Fruit fly (Drosophila melanogaster) whole organism, adult: ENCODE measurements around the gene mtrm.
A peak's percentile ranks its signal among the peaks of the same experiment; 100 is the strongest.

Source experiments
- CG11617 ChIP-seq: fragments of 200-800 bp; sonication (Bioruptor generic); optimal IDR thresholded peaks from 2 replicates; lab custom pipeline; 2017; ENCODE audit warnings: mild to moderate bottlenecking, missing biosample characterization, missing genetic modification reagents, missing genetic modification characterization
- CG12768 ChIP-seq: fragments of 200-800 bp; sonication (Bioruptor generic); optimal IDR thresholded peaks from 2 replicates; lab custom pipeline; 2017; ENCODE audit warnings: missing biosample characterization, missing genetic modification characterization, mild to moderate bottlenecking, moderate library complexity, missing genetic modification reagents
- CG14711 ChIP-seq: fragments of 200-800 bp; sonication (Bioruptor generic); optimal IDR thresholded peaks from 2 replicates; lab custom pipeline; 2018; ENCODE audit warnings: missing biosample characterization, mild to moderate bottlenecking, missing genetic modification characterization, moderate library complexity
- CG1620 ChIP-seq: fragments of 200-800 bp; sonication (Bioruptor generic); optimal IDR thresholded peaks from 2 replicates; lab custom pipeline; 2016; ENCODE audit warnings: missing biosample characterization, missing genetic modification characterization
- CG33017 ChIP-seq: fragments of 200-800 bp; sonication (Bioruptor generic); optimal IDR thresholded peaks from 2 replicates; lab custom pipeline; 2018; ENCODE audit warnings: missing biosample characterization, mild to moderate bottlenecking, missing genetic modification characterization, moderate library complexity
- CG5204 ChIP-seq: fragments of 200-800 bp; sonication (Bioruptor generic); optimal IDR thresholded peaks from 2 replicates; lab custom pipeline; 2016; ENCODE audit warnings: missing biosample characterization, missing genetic modification characterization
- CG7045 ChIP-seq: fragments of 200-800 bp; sonication (Bioruptor generic); optimal IDR thresholded peaks from 2 replicates; lab custom pipeline; 2017; ENCODE audit warnings: missing biosample characterization, mild to moderate bottlenecking, missing genetic modification characterization
- CG7101 ChIP-seq: fragments of 200-800 bp; sonication (Bioruptor generic); optimal IDR thresholded peaks from 2 replicates; lab custom pipeline; 2018; ENCODE audit warnings: missing biosample characterization, mild to moderate bottlenecking, missing genetic modification characterization, moderate library complexity
- Clk ChIP-seq: fragments of 200-800 bp; sonication (Bioruptor generic); optimal IDR thresholded peaks from 2 replicates; lab custom pipeline; 2017; ENCODE audit warnings: missing biosample characterization, missing genetic modification characterization
- Crg-1 ChIP-seq: fragments of 200-800 bp; sonication (Bioruptor generic); optimal IDR thresholded peaks from 2 replicates; lab custom pipeline; 2016; ENCODE audit warnings: missing biosample characterization, missing genetic modification characterization
- Hr96 ChIP-seq: fragments of 200-800 bp; sonication (Bioruptor generic); optimal IDR thresholded peaks from 2 replicates; lab custom pipeline; 2016; ENCODE audit warnings: missing biosample characterization, missing genetic modification characterization
- Mnt ChIP-seq: fragments of 200-800 bp; sonication (Bioruptor generic); optimal IDR thresholded peaks from 2 replicates; lab custom pipeline; 2016; ENCODE audit warnings: missing biosample characterization, mild to moderate bottlenecking, missing genetic modification characterization
- bab1 ChIP-seq: fragments of 200-800 bp; sonication (Bioruptor generic); optimal IDR thresholded peaks from 3 replicates; lab custom pipeline; 2019; ENCODE audit warnings: missing biosample characterization, mild to moderate bottlenecking, missing genetic modification characterization, moderate library complexity
- cic ChIP-seq: fragments of 200-800 bp; sonication (Bioruptor generic); optimal IDR thresholded peaks from 2 replicates; lab custom pipeline; 2017; ENCODE audit warnings: missing biosample characterization, mild to moderate bottlenecking, missing genetic modification characterization, moderate library complexity
- cnc ChIP-seq, 2 experiments: fragments of >200 bp; optimal IDR thresholded peaks; 2 replicates each; lab custom pipeline; 2017
- kay ChIP-seq: fragments of 200-800 bp; sonication (Bioruptor generic); peaks from one replicate; lab custom pipeline; 2016; ENCODE audit warnings: missing biosample characterization, missing genetic modification characterization, borderline replicate concordance
- ovo ChIP-seq: fragments of 200-800 bp; sonication (Bioruptor generic); optimal IDR thresholded peaks from 2 replicates; lab custom pipeline; 2016; ENCODE audit warnings: missing biosample characterization, missing genetic modification characterization
- pad ChIP-seq: fragments of 200-800 bp; sonication (Bioruptor generic); optimal IDR thresholded peaks from 3 replicates; lab custom pipeline; 2017; ENCODE audit warnings: missing biosample characterization, missing genetic modification characterization, mild to moderate bottlenecking, moderate library complexity, missing genetic modification reagents
- tj ChIP-seq: fragments of 200-800 bp; sonication (Bioruptor generic); optimal IDR thresholded peaks from 3 replicates; lab custom pipeline; 2017; ENCODE audit warnings: missing biosample characterization, mild to moderate bottlenecking, missing genetic modification characterization, moderate library complexity
- toe ChIP-seq: fragments of 200-800 bp; sonication (Bioruptor generic); optimal IDR thresholded peaks from 2 replicates; lab custom pipeline; 2016; ENCODE audit warnings: missing biosample characterization, missing genetic modification characterization

The mtrm gene

DNA sequence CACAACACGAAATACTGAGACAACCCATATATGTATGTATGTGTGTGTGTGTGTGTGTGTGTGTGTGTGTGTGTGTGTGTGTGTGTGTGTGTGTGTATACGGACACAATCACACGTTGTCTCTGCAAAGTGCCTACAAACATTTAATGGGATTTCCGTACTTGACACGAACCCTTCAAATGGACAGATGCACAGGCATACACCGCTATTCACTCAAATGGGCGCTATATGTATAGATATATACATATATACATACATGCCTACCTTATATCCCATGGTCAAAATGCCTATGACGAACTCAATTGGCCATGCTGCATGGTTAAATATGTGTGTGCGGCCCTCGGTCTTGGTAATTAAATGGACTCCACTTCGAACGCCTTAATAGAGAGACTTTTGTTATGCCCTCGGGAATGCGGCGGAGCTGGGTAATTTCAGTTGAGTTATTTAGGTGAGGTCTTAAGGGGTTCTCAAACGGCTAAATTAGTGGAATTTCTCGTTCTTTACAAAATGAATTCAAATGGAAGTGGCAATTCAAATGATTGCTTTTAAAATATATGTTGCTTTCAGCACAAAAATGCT, 43.7 kb downstream of the mtrm start:
- no peak for TF ChIP-seq CG12768 (GFP tag; lab: Kevin White, UChicago)
- TF ChIP-seq CG5204 (GFP tag; lab: Kevin White, UChicago) = no peak
- no peak for TF ChIP-seq pad
- TF ChIP-seq CG14711 (tag; lab: Kevin White, UChicago) = no peak
- no peak for TF ChIP-seq kay
- TF ChIP-seq CG7045 (GFP tag; lab: Kevin White, UChicago) = no peak
- no peak for TF ChIP-seq Clk (GFP tag; lab: Kevin White, UChicago)
- no peak for TF ChIP-seq bab1 (GFP tag; lab: Kevin White, UChicago)

DNA sequence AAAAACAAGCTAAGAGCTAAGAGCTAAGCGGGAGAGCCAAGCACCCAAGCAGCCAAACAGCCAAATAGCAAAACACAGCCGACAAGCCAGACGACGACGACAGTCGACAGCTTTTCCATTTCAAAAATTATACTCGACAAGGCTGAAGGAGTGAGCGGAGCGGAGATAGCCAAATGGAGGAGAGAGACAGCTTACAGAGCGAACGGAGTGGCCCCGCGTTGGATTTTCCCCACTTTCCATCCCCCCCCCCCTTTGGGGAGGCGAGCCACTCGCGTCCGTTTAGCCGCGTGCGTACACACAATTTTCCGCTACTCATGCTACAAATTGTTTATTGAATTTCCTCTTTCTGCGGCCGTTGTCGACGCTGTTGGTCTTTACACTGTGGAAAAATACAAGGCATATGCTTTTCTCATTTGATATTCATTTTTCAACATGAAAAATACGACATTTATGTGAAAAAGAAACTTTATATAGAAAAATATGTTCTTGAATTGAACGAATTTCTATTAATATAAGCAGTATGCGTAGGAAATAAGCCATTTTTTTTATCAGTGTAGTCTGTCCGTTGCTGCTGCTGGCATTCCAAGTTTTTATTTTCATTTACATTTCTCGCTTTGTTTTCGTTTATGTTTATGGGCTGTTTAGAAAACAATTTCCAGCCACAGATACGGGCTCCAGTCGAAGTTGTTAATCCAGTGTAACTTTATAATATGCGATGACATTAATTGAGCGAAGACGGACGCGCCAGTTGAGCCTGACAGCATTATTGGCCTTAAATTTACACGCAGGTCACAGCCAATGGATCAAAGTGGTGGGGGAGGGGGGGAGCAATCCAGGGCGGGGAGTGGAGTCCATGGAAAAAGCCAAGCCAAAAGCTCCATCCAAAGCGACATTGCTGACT, 45.3 kb downstream of the mtrm start:
- peak; percentile 68 for TF ChIP-seq CG11617 (GFP tag; lab: Kevin White, UChicago)
- no peak for TF ChIP-seq Crg-1 (GFP tag; lab: Kevin White, UChicago)
- peak; percentile 39 for TF ChIP-seq CG1620
- TF ChIP-seq ovo (GFP tag; lab: Kevin White, UChicago) = no peak
- TF ChIP-seq Hr96 (GFP tag; lab: Kevin White, UChicago) = peak; percentile 61
- peak; percentile 14 for TF ChIP-seq Clk (GFP tag; lab: Kevin White, UChicago)
- peak; percentile 82 for TF ChIP-seq CG7101 (tag; lab: Kevin White, UChicago)
- peak; percentile 35 for TF ChIP-seq cic (GFP tag; lab: Kevin White, UChicago)
- peak; percentile 75 for TF ChIP-seq CG14711 (tag; lab: Kevin White, UChicago)
- no peak for TF ChIP-seq pad
- peak; percentile 12 for TF ChIP-seq Mnt (GFP tag; lab: Kevin White, UChicago)
- no peak for TF ChIP-seq kay
- peak; percentile 48 for TF ChIP-seq tj
- peak; percentile 80 for TF ChIP-seq CG33017 (tag; lab: Kevin White, UChicago)
- TF ChIP-seq CG5204 (GFP tag; lab: Kevin White, UChicago) = peak; percentile 75
- peak; percentile 47 for TF ChIP-seq toe (GFP tag; lab: Kevin White, UChicago)
- TF ChIP-seq CG12768 (GFP tag; lab: Kevin White, UChicago) = peak; percentile 59
- TF ChIP-seq cnc (optimal IDR thresholded peaks at IDR 0.05; lab: Kevin White, UChicago) = peak in 1 of 2 experiments; percentile 33
- peak; percentile 72 for TF ChIP-seq CG7045 (GFP tag; lab: Kevin White, UChicago)
- peak; percentile 87 for TF ChIP-seq bab1 (GFP tag; lab: Kevin White, UChicago)

DNA sequence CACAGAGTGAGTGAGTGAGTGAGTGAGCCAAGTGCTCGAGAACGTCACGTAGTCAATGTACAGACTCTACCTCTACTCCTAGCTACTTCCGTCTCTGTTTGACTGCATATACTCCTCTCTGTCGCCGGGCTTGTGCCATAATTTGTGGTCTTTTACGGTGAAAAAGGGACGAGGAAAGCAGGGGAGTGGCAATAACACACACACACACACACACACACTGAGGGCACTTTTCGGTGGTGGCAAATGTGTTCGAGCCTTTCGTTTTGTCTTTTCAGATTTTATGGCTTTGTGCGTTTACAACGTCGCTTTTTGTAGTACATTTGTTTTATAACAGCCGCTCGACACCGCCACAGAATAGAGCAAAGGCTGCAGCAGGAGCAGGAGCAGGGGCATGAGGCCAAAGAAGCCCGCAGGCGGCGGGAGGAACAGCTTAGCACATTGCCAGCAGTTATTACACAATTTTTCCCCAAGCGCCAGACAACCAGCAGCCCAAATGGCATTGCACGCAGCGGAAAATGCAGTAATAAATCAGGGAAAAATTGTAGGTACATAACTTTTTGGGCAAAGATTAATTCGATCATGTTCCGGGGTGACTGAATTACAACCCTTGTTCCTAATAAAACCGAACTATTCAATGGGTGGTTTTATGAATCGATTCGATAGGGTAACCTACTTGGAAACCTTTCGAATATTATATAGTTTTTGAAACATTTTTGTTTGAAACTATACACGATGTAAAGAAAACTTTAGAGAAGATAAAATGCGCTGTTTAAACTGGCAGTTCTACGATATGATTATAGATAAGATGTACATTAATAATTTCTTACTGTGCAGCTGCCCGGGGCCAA, 46.2 kb downstream of the mtrm start:
- TF ChIP-seq cnc (optimal IDR thresholded peaks at IDR 0.05; lab: Kevin White, UChicago) = no peak
- no peak for TF ChIP-seq toe (GFP tag; lab: Kevin White, UChicago)
- no peak for TF ChIP-seq CG33017 (tag; lab: Kevin White, UChicago)
- no peak for TF ChIP-seq pad
- no peak for TF ChIP-seq cic (GFP tag; lab: Kevin White, UChicago)
- no peak for TF ChIP-seq CG5204 (GFP tag; lab: Kevin White, UChicago)
- TF ChIP-seq Mnt (GFP tag; lab: Kevin White, UChicago) = no peak
- no peak for TF ChIP-seq Hr96 (GFP tag; lab: Kevin White, UChicago)
- no peak for TF ChIP-seq bab1 (GFP tag; lab: Kevin White, UChicago)
- no peak for TF ChIP-seq kay

DNA sequence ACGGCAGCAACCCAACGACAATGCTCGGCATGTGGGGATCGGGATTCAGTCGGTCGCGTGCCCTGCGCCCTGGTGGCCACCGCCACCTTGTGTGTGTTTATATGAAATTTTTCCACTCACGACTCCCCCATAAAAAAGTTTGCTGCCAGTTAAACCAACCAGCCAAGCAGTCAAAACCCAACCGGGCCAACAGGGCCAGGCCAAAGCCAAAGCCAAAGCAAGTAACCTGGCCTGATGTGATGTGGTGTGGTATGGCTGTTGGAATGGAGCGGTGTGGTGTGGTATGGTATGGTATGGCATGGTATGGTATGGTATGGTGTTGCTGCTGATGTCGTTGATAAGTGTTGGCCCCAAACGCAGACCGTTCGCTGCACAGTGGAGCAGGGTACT, 46.8 kb downstream of the mtrm start:
- no peak for TF ChIP-seq CG14711 (tag; lab: Kevin White, UChicago)
- no peak for TF ChIP-seq ovo (GFP tag; lab: Kevin White, UChicago)
- no peak for TF ChIP-seq CG11617 (GFP tag; lab: Kevin White, UChicago)
- TF ChIP-seq CG7101 (tag; lab: Kevin White, UChicago) = no peak
- TF ChIP-seq CG33017 (tag; lab: Kevin White, UChicago) = no peak
- no peak for TF ChIP-seq pad
- TF ChIP-seq Hr96 (GFP tag; lab: Kevin White, UChicago) = no peak
- no peak for TF ChIP-seq cnc (optimal IDR thresholded peaks at IDR 0.05; lab: Kevin White, UChicago)
- no peak for TF ChIP-seq CG12768 (GFP tag; lab: Kevin White, UChicago)
- no peak for TF ChIP-seq Mnt (GFP tag; lab: Kevin White, UChicago)
- no peak for TF ChIP-seq CG5204 (GFP tag; lab: Kevin White, UChicago)
- no peak for TF ChIP-seq toe (GFP tag; lab: Kevin White, UChicago)
- TF ChIP-seq CG1620 = no peak
- TF ChIP-seq tj = no peak
- TF ChIP-seq cic (GFP tag; lab: Kevin White, UChicago) = no peak
- no peak for TF ChIP-seq bab1 (GFP tag; lab: Kevin White, UChicago)
